Worm (Caenorhabditis elegans): ENCODE measurements around the gene C54H2.4.

DNA sequence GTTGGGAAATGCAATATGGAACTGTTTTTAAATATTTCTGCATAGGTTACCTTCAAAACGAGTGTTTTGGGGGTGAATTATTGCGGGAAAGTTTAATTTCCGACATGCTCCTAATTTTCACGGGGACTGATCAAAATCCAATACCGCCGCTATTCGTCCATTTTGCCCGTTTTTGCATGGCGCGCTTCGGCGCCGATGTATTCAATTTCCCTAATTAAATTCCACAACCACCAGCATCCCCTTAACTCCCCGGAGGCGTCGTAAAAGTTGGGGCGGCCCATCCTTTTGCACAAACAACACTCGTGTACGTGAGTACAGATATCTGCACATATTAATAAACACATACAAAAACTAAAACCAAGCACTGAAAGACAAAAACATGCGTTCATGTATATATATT, 46.0 kb downstream of the C54H2.4 start:
- TF ChIP-seq nhr-28 (tag; optimal IDR thresholded peaks at IDR 0.05) = no peak
- TF ChIP-seq tbx-2 (tag; optimal IDR thresholded peaks at IDR 0.05) = no peak
- TF ChIP-seq ama-1 (optimal IDR thresholded peaks at IDR 0.05) = no peak
- no peak for TF ChIP-seq pha-4 (tag; optimal IDR thresholded peaks at IDR 0.05)
- no peak for TF ChIP-seq mml-1 (tag; optimal IDR thresholded peaks at IDR 0.05)
- TF ChIP-seq egl-27 (tag; optimal IDR thresholded peaks at IDR 0.05) = no peak
- no peak for TF ChIP-seq fkh-10 (GFP tag; optimal IDR thresholded peaks at IDR 0.05)
- TF ChIP-seq fos-1 (tag; optimal IDR thresholded peaks at IDR 0.05) = no peak
- TF ChIP-seq ztf-11 (tag; optimal IDR thresholded peaks at IDR 0.05) = no peak

All from whole organism, L3 larva.